Worm (Caenorhabditis elegans): ENCODE data around the gene F26A1.3.
A peak's percentile ranks its signal among the peaks of the same experiment; 100 is the strongest.

F26A1.3 gene

DNA sequence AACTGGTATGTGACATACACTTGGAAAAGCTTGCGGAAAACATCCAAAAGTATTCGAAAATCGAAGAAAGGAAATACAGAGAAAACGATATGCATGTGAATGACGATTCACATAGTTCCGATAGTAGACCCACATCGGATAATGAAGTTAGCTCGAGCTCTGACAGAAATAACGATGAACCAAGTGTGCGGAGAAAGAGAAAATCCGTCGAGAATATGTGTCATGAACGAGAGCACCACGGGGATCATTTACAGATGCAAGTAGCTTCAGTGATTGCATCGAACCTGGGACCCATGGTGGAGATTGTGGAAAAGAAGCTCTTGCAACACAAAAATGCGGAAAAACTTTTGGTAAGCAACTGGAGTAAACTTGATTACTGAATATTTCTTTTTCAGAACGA lies 30.3 kb downstream of the F26A1.3 start:
- TF ChIP-seq skn-1 (tag; optimal IDR thresholded peaks at IDR 0.05): no peak
- TF ChIP-seq mbf-1 (tag; optimal IDR thresholded peaks at IDR 0.05): no peak
- no peak for TF ChIP-seq lin-11 (tag; optimal IDR thresholded peaks at IDR 0.05)

DNA sequence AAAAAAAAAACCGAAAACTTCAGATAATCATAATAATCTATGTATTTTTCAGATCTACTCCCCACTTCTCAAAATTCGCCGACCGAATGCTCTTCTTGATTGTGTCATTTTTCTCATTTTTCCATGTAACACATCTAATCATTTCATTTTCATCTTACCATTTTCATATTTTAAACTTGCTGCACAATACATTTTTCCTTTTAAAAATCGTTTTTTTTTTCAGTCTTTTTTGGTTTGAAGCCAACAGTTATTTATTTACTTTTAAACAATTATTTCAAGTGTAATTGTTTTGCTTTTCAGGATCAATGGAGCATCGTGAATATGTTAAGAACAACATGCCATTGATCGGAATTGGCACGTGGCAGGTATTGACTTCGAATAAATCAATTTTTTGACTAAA lies 32.3 kb downstream of the F26A1.3 start, which contains the start of gene C35D10.6:
C35D10.6 (plus strand) TSS at position 301 of the 400 bp plus-strand sequence.
- TF ChIP-seq snpc-4 (tag; optimal IDR thresholded peaks at IDR 0.05): no peak
- no peak for TF ChIP-seq nhr-12 (tag; optimal IDR thresholded peaks at IDR 0.05)

DNA sequence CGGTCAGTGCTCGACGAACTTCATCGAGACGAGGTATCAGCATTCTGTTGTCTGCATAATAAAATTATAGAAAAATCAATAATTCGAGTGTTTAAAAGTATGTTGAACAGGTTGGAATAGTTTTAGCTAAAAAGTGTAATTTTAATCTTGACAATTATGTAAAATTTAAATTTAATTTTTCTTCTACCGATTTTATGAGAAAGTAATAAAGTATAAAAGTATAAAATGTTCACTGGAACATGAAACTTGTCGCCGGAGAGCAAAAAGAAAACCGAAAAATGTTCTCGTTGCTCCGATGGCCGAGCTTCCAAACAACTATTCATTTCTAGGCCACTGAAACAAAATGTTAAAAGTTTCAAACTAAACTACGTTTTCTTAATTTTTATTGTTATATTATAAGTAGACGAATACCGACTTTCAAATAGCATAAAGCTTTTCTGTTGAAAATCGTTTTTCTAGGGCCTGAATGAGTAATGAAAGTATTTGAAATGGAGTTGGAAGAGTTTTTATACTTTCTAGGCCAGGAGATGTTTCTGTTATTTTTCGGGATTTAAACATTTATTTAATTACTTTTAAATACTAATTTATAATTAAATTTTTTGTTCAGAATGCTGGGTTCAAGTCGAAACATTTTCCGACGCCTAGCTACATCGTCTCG lies 35.2 kb downstream of the F26A1.3 start, which contains the start of the genes C35D10.10 and C35D10.5:
C35D10.10 (minus strand) TSS at position 51 of the 658 bp plus-strand sequence.
C35D10.5 (plus strand) TSS at position 608 of the 658 bp plus-strand sequence.
- TF ChIP-seq nhr-23 (tag; optimal IDR thresholded peaks at IDR 0.05) (no peak), snpc-4 (tag; optimal IDR thresholded peaks at IDR 0.05) (no peak), ama-1 (optimal IDR thresholded peaks at IDR 0.05) (no peak), ZK546.5 (tag; optimal IDR thresholded peaks at IDR 0.05) (no peak), unc-55 (GFP tag; optimal IDR thresholded peaks at IDR 0.05) (peak; percentile 33)

DNA sequence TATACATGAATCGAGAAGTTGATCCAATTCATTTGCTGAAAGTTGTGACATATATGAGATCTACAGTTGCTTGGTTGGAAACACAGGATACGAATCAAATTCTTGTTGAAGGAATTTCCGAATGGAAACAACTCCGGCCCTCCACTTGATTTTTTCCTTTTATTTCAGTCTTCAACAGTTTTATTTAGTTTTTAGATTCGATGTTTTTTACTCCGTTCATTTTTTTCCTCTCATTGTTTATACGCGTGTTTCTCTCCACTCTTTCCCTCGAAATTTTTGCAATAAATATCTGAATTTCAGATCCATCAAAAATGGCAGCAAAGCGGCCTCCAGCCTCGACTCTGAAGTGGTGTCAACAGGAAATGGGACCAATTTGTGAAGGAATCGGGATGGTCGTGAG lies 36.4 kb downstream of the F26A1.3 start, which contains the start of gene coq-8:
coq-8 (plus strand) TSS at position 301 of the 400 bp plus-strand sequence.
- TF ChIP-seq lin-13 (GFP tag; optimal IDR thresholded peaks at IDR 0.05): no peak
- TF ChIP-seq nhr-10 (tag; optimal IDR thresholded peaks at IDR 0.05): no peak
- TF ChIP-seq ztf-1 (GFP tag; conservative IDR thresholded peaks at IDR 0.05): no peak
- TF ChIP-seq nhr-77 (tag; optimal IDR thresholded peaks at IDR 0.05): no peak
- no peak for TF ChIP-seq nhr-25 (tag; optimal IDR thresholded peaks at IDR 0.05)
- no peak for TF ChIP-seq lin-39 (tag; optimal IDR thresholded peaks at IDR 0.05)

DNA sequence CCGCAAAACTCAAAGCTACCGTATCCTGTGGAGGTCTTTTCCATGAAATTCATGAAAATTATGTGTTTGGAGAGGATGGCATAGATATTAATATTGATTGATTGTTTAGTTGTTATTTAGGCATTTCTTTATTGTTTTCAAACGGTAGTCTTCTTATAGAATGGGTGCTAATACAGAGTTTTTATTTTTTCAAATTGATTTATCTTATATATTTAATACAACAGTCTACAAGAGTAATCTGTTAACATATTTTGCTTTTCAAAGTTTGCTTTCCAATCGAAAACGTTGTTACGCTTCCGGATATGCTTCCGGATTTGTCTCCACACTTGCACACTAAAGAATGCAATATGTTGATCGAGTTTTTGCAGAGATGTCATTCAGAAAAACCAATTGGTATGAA lies 40.1 kb downstream of the F26A1.3 start, which contains the start of gene C35D10.17:
C35D10.17 (plus strand) TSS at position 301 of the 400 bp plus-strand sequence.
- TF ChIP-seq peb-1 (tag; optimal IDR thresholded peaks at IDR 0.05): no peak
- TF ChIP-seq F13H6.1 (tag; optimal IDR thresholded peaks at IDR 0.05): no peak
- TF ChIP-seq lin-13 (GFP tag; optimal IDR thresholded peaks at IDR 0.05): no peak

DNA sequence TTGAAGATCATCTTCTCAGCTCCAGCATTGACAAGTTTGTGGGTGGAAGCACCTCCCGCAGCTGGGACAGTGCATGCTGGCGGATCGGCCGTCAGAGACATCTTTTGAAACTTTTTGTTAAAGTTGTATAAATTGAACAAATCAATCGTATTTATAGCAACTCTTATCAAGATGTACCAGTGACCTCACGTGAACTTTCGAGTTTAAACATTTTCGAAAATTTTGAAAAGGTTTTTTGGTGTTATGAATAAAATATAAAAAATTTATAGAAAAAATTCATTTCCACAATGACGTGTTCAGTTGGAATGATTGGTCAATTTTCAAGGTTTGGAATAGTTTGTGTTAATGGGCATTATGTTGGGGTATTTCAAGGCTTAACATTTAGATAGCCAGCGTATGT lies 41.9 kb downstream of the F26A1.3 start, which contains the start of the genes msd-4 and C35D10.3:
msd-4 (minus strand) TSS at position 101 of the 400 bp plus-strand sequence.
C35D10.3 (plus strand) TSS at position 279 of the 400 bp plus-strand sequence.
- TF ChIP-seq nhr-25 (tag; optimal IDR thresholded peaks at IDR 0.05): no peak
- no peak for TF ChIP-seq nhr-21 (tag; optimal IDR thresholded peaks at IDR 0.05)
- TF ChIP-seq lsy-2 (tag; optimal IDR thresholded peaks at IDR 0.05): no peak
- no peak for TF ChIP-seq mab-5 (tag; optimal IDR thresholded peaks at IDR 0.05)
- no peak for TF ChIP-seq ztf-4 (tag; optimal IDR thresholded peaks at IDR 0.05)
- no peak for TF ChIP-seq skn-1 (tag; optimal IDR thresholded peaks at IDR 0.05)
- no peak for TF ChIP-seq nhr-12 (tag; optimal IDR thresholded peaks at IDR 0.05)
- TF ChIP-seq fos-1 (tag; optimal IDR thresholded peaks at IDR 0.05): no peak
- no peak for TF ChIP-seq gmeb-1 (tag; optimal IDR thresholded peaks at IDR 0.05)
- no peak for TF ChIP-seq aly-2 (tag; optimal IDR thresholded peaks at IDR 0.05)
- TF ChIP-seq blmp-1 (tag; optimal IDR thresholded peaks at IDR 0.05; ENCODE audit: insufficient read depth): no peak

DNA sequence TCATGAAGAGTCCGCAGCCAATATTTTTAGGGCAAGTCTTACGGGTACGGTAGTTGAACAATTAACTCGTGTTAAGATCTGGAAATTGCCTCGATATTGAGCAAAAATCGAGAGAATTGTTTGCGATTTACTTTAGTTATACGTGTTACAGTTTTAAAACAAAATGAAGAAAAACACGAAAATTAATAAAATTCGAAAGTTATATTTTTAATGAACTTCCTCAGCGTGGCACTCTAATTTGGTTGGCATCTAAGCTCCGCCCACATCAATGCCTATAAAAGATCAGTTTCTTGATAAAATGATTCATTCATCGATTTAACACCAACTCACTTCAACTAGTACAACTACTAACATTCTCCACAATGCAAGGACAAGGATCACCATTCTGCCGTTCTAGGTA lies 43.8 kb downstream of the F26A1.3 start, which contains the start of gene gipc-1:
gipc-1 (plus strand) TSS at position 301 of the 400 bp plus-strand sequence.
- TF ChIP-seq lin-39 (tag; optimal IDR thresholded peaks at IDR 0.05): no peak
- TF ChIP-seq mab-5 (tag; optimal IDR thresholded peaks at IDR 0.05): no peak

DNA sequence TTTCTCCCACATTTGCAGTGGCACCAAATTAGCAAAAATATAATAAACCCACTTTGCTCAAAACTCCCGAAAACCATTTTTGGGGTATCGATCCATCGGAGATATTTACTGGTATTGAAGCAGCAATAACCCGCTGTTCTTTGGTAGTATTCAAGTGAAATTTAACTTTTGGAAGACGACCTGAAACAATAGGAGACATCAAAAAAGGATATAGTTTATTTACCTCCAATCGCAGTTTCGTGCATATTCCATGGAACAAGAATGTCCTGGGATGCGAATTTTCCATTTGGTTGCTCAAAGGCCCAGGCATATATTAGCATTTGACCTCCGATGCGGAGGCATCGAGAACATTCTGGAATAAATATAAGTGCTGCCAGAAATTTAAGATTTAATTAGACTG lies 46.7 kb downstream of the F26A1.3 start:
- TF ChIP-seq nhr-25 (tag; optimal IDR thresholded peaks at IDR 0.05) (no peak), elt-3 (tag; optimal IDR thresholded peaks at IDR 0.05) (no peak), ZK546.5 (tag; optimal IDR thresholded peaks at IDR 0.05) (no peak), nhr-11 (tag; optimal IDR thresholded peaks at IDR 0.05) (no peak), nhr-129 (tag; optimal IDR thresholded peaks at IDR 0.05) (no peak), fos-1 (tag; optimal IDR thresholded peaks at IDR 0.05) (no peak), ceh-82 (tag; optimal IDR thresholded peaks at IDR 0.05) (no peak), R02D3.7 (tag; optimal IDR thresholded peaks at IDR 0.05) (no peak), sma-9 (GFP tag; optimal IDR thresholded peaks at IDR 0.05) (no peak), sma-9 (tag; optimal IDR thresholded peaks at IDR 0.05) (no peak), C34F6.9 (tag; optimal IDR thresholded peaks at IDR 0.05) (no peak), nhr-77 (tag; optimal IDR thresholded peaks at IDR 0.05) (no peak), nhr-12 (tag; optimal IDR thresholded peaks at IDR 0.05) (no peak)

Data from whole organism, L2 larva.